Fruit fly (Drosophila melanogaster) whole organism, prepupa: ENCODE measurements around the gene eater.

ENCODE experiments used
- Blimp-1 ChIP-seq: fragments of 200-800 bp; sonication (Bioruptor generic); optimal IDR thresholded peaks from 3 replicates; lab custom pipeline; 2017; ENCODE audit warnings: missing biosample characterization, missing genetic modification characterization, mild to moderate bottlenecking, moderate library complexity, missing genetic modification reagents
- CG11294 ChIP-seq: fragments of 200-800 bp; sonication (Bioruptor generic); IDR thresholded peaks from 2 replicates; pipeline ENCODE4 v1.3.6; 2022; ENCODE audit warnings: missing biosample characterization, missing genetic modification characterization
- CG11902 ChIP-seq: fragments of 200-800 bp; sonication (Bioruptor generic); optimal IDR thresholded peaks from 3 replicates; lab custom pipeline; 2016; ENCODE audit warnings: missing biosample characterization, missing genetic modification characterization
- CG15336 ChIP-seq: fragments of 200-800 bp; sonication (Bioruptor generic); IDR thresholded peaks from 2 replicates; pipeline ENCODE4 v1.3.6; 2022; ENCODE audit warnings: missing biosample characterization, missing genetic modification characterization
- CG16779 ChIP-seq: fragments of 200-800 bp; sonication (Bioruptor generic); optimal IDR thresholded peaks from 3 replicates; lab custom pipeline; 2017; ENCODE audit warnings: missing biosample characterization, mild to moderate bottlenecking, missing genetic modification characterization
- CG31627 ChIP-seq: fragments of 200-800 bp; sonication (Bioruptor generic); optimal IDR thresholded peaks from 3 replicates; lab custom pipeline; 2016; ENCODE audit warnings: missing biosample characterization, missing genetic modification characterization
- CG32006 ChIP-seq: fragments of 200-800 bp; sonication (Bioruptor generic); optimal IDR thresholded peaks from 3 replicates; lab custom pipeline; 2017; ENCODE audit warnings: missing biosample characterization, mild to moderate bottlenecking, missing genetic modification characterization
- CG34406 ChIP-seq: fragments of 200-800 bp; sonication (Bioruptor generic); optimal IDR thresholded peaks from 3 replicates; lab custom pipeline; 2016; ENCODE audit warnings: missing biosample characterization, missing genetic modification characterization
- CG3919 ChIP-seq: fragments of 200-800 bp; sonication (Bioruptor generic); optimal IDR thresholded peaks from 3 replicates; lab custom pipeline; 2016; ENCODE audit warnings: missing biosample characterization, missing genetic modification characterization
- CG4318 ChIP-seq: fragments of 200-800 bp; sonication (Bioruptor generic); optimal IDR thresholded peaks from 3 replicates; lab custom pipeline; 2017; ENCODE audit warnings: missing biosample characterization, mild to moderate bottlenecking, missing genetic modification characterization
- CG6276 ChIP-seq: fragments of 200-800 bp; sonication (Bioruptor generic); optimal IDR thresholded peaks from 2 replicates; lab custom pipeline; 2017; ENCODE audit warnings: missing biosample characterization, mild to moderate bottlenecking, missing genetic modification characterization
- CG6854 ChIP-seq: fragments of 200-800 bp; sonication (Bioruptor generic); optimal IDR thresholded peaks from 2 replicates; lab custom pipeline; 2017; ENCODE audit warnings: missing biosample characterization, mild to moderate bottlenecking, missing genetic modification characterization
- CG7368 ChIP-seq: fragments of 200-800 bp; sonication (Bioruptor generic); optimal IDR thresholded peaks from 3 replicates; lab custom pipeline; 2016; ENCODE audit warnings: missing biosample characterization, missing genetic modification characterization
- CG8119 ChIP-seq: fragments of 200-800 bp; sonication (Bioruptor generic); IDR thresholded peaks from 3 replicates; pipeline ENCODE4 v1.3.6; 2022; ENCODE audit warnings: missing biosample characterization, missing genetic modification characterization
- Ets96B ChIP-seq: fragments of 200-800 bp; optimal IDR thresholded peaks from 2 replicates; lab custom pipeline; 2019; ENCODE audit warnings: missing biosample characterization, mild to moderate bottlenecking, missing genetic modification characterization, moderate library complexity
- Gug ChIP-seq: fragments of 200-800 bp; sonication (Bioruptor generic); IDR thresholded peaks from 2 replicates; pipeline ENCODE4 v1.3.6; 2022; ENCODE audit warnings: missing biosample characterization, missing genetic modification characterization
- Hr38 ChIP-seq: sonication (Bioruptor generic); optimal IDR thresholded peaks from 2 replicates; lab custom pipeline; 2016; ENCODE audit warnings: missing biosample characterization, missing genetic modification characterization
- Hr4 ChIP-seq: fragments of 200-800 bp; sonication (Bioruptor generic); optimal IDR thresholded peaks from 3 replicates; lab custom pipeline; 2016; ENCODE audit warnings: missing biosample characterization, missing genetic modification characterization
- Lpt ChIP-seq: fragments of 200-800 bp; sonication (Bioruptor generic); optimal IDR thresholded peaks from 3 replicates; lab custom pipeline; 2016; ENCODE audit warnings: missing biosample characterization, missing genetic modification characterization
- Met ChIP-seq: fragments of 200-800 bp; sonication (Bioruptor generic); optimal IDR thresholded peaks from 3 replicates; lab custom pipeline; 2016; ENCODE audit warnings: missing biosample characterization, missing genetic modification characterization
- OdsH ChIP-seq: fragments of 200-800 bp; sonication (Bioruptor generic); optimal IDR thresholded peaks from 3 replicates; lab custom pipeline; 2016; ENCODE audit warnings: missing biosample characterization, missing genetic modification characterization
- Sox102F ChIP-seq: fragments of 200-800 bp; sonication (Bioruptor generic); optimal IDR thresholded peaks from 2 replicates; lab custom pipeline; 2016; ENCODE audit warnings: missing biosample characterization, mild to moderate bottlenecking, missing genetic modification characterization
- Sox14 ChIP-seq: fragments of 200-800 bp; sonication (Bioruptor generic); optimal IDR thresholded peaks from 3 replicates; lab custom pipeline; 2016; ENCODE audit warnings: missing biosample characterization, missing genetic modification characterization
- Sox15 ChIP-seq: fragments of 200-800 bp; sonication (Bioruptor generic); optimal IDR thresholded peaks from 3 replicates; lab custom pipeline; 2016; ENCODE audit warnings: missing biosample characterization, missing genetic modification characterization
- fkh ChIP-seq: fragments of 200-800 bp; sonication (Bioruptor generic); optimal IDR thresholded peaks from 3 replicates; lab custom pipeline; 2017; ENCODE audit warnings: missing biosample characterization, mild to moderate bottlenecking, missing genetic modification characterization, moderate library complexity
- net ChIP-seq: fragments of 200-800 bp; sonication (Bioruptor generic); optimal IDR thresholded peaks from 3 replicates; lab custom pipeline; 2016; ENCODE audit warnings: missing biosample characterization, missing genetic modification characterization
- pdm3 ChIP-seq: fragments of 200-800 bp; sonication (Bioruptor generic); optimal IDR thresholded peaks from 3 replicates; lab custom pipeline; 2016; ENCODE audit warnings: missing biosample characterization, missing genetic modification characterization
- salr ChIP-seq, 2 experiments: fragments of 200-800 bp; sonication (Bioruptor generic); optimal IDR thresholded peaks; 3 replicates each; lab custom pipeline; 2016 to 2018; ENCODE audit warnings: missing biosample characterization in 2 of 2, missing genetic modification characterization in 2 of 2, mild to moderate bottlenecking in 1 of 2
- spab ChIP-seq: fragments of 200-800 bp; sonication (Bioruptor generic); optimal IDR thresholded peaks from 2 replicates; lab custom pipeline; 2017; ENCODE audit warnings: missing biosample characterization, mild to moderate bottlenecking, missing genetic modification characterization, missing genetic modification reagents
- svp ChIP-seq: fragments of 200-800 bp; sonication (Bioruptor generic); peaks from one replicate; lab custom pipeline; 2016; ENCODE audit warnings: missing biosample characterization, missing genetic modification characterization
- topi ChIP-seq: fragments of 200-800 bp; sonication (Bioruptor generic); optimal IDR thresholded peaks from 3 replicates; lab custom pipeline; 2016; ENCODE audit warnings: missing biosample characterization, missing genetic modification characterization
- vri ChIP-seq: fragments of 200-800 bp; sonication (Bioruptor generic); optimal IDR thresholded peaks from 3 replicates; lab custom pipeline; 2016; ENCODE audit warnings: missing biosample characterization, mild to moderate bottlenecking, missing genetic modification characterization

Gene eater

dm6 chr3R:27069201-27069600 lies 30.3 kb downstream of the eater start (continued):
- TF ChIP-seq OdsH (GFP tag; lab: Kevin White, UChicago) (no peak), salr (GFP tag; optimal IDR thresholded peaks at IDR 0.05; lab: Kevin White, UChicago) (no peak), Blimp-1 (GFP tag; lab: Kevin White, UChicago) (no peak), svp (GFP tag; lab: Kevin White, UChicago) (no peak), CG8119 (GFP tag; lab: Robert Waterston, UW) (0 out of 3 replicates have a peak, but pooled peaks have one; percentile 23), pdm3 (GFP tag; lab: Kevin White, UChicago) (no peak)

dm6 chr3R:27067362-27067761 lies 32.1 kb downstream of the eater start:
- TF ChIP-seq svp (GFP tag; lab: Kevin White, UChicago), result no peak
- peak; percentile 89 for TF ChIP-seq fkh (GFP tag; lab: Kevin White, UChicago)
- TF ChIP-seq CG11902 (GFP tag; lab: Kevin White, UChicago), result no peak

dm6 chr3R:27065136-27065535 lies 34.3 kb downstream of the eater start, which contains the start of gene CG43935:
Gene CG43935, plus strand, starts transcription at chr3R:27065436.
- TF ChIP-seq topi (GFP tag; lab: Kevin White, UChicago) (no peak), Ets96B (tag; lab: Kevin White, UChicago) (no peak), Sox14 (GFP tag; lab: Kevin White, UChicago) (no peak), CG32006 (GFP tag; lab: Kevin White, UChicago) (no peak), OdsH (GFP tag; lab: Kevin White, UChicago) (no peak), spab (GFP tag; lab: Kevin White, UChicago) (no peak), net (GFP tag; lab: Kevin White, UChicago) (no peak), CG31627 (GFP tag; lab: Kevin White, UChicago) (no peak)

- no peak for TF ChIP-seq Sox15
- no peak for TF ChIP-seq CG16779 (tag; lab: Kevin White, UChicago)
These were observed 35.4 kb downstream of the eater start, which contains the start of gene Nep5 for dm6 chr3R:27064099-27064498. Gene Nep5, minus strand, starts transcription at chr3R:27064199.

- no peak for TF ChIP-seq CG3919 (GFP tag; lab: Kevin White, UChicago)
- no peak for TF ChIP-seq CG11902 (GFP tag; lab: Kevin White, UChicago)
- TF ChIP-seq CG6854 (GFP tag; lab: Kevin White, UChicago), result no peak
- TF ChIP-seq CG4318 (GFP tag; lab: Kevin White, UChicago), result no peak
- TF ChIP-seq CG6276 (GFP tag; lab: Kevin White, UChicago), result no peak
- TF ChIP-seq CG34406 (GFP tag; lab: Kevin White, UChicago), result no peak
- TF ChIP-seq Gug (GFP tag; lab: Robert Waterston, UW), result no peak
- no peak for TF ChIP-seq Blimp-1 (GFP tag; lab: Kevin White, UChicago)
- TF ChIP-seq Sox102F (GFP tag; lab: Kevin White, UChicago), result no peak
- no peak for TF ChIP-seq OdsH (GFP tag; lab: Kevin White, UChicago)
- no peak for TF ChIP-seq net (GFP tag; lab: Kevin White, UChicago)
- TF ChIP-seq vri (GFP tag; lab: Kevin White, UChicago), result no peak
- TF ChIP-seq Met (GFP tag; lab: Kevin White, UChicago), result no peak
- no peak for TF ChIP-seq CG7368
- no peak for TF ChIP-seq CG11294
- no peak for TF ChIP-seq Hr38 (GFP tag; lab: Kevin White, UChicago)
- TF ChIP-seq Ets96B (tag; lab: Kevin White, UChicago), result no peak
- no peak for TF ChIP-seq Hr4 (GFP tag; lab: Kevin White, UChicago)
- TF ChIP-seq Lpt (GFP tag; lab: Kevin White, UChicago), result no peak
- TF ChIP-seq topi (GFP tag; lab: Kevin White, UChicago), result no peak
- TF ChIP-seq, all 60 proteins: peak for 0
These were observed 37.6 kb downstream of the eater start, which contains the start of gene CG34292 for dm6 chr3R:27061916-27062315. Gene CG34292, plus strand, starts transcription at chr3R:27062216.

- TF ChIP-seq CG15336 (GFP tag; lab: Robert Waterston, UW) (no peak), svp (GFP tag; lab: Kevin White, UChicago) (peak; percentile 86)
These were observed 43.3 kb downstream of the eater start for dm6 chr3R:27056152-27056551.
